Worm (Caenorhabditis elegans) whole organism, L4/young adult: ENCODE results near the gene rha-2.

Source experiments
- W03F9.2 ChIP-seq: fragments of 150-350 bp; optimal IDR thresholded peaks from 2 replicates; lab custom pipeline; 2014; ENCODE audit warnings: missing biosample characterization, missing genetic modification characterization
- dao-5 ChIP-seq: sonication (generic microtip); optimal IDR thresholded peaks from 2 replicates; lab custom pipeline; 2016; ENCODE audit warnings: missing genotype, missing genetic modification characterization, moderate library complexity, missing compliant biosample characterization
- him-1 ChIP-seq: sonication (generic microtip); optimal IDR thresholded peaks from 2 replicates; lab custom pipeline; 2016; ENCODE audit warnings: missing genotype, missing genetic modification reagents, missing genetic modification characterization, missing compliant biosample characterization

The rha-2 gene

ce11 chrIII:8611282-8611681, 3.1 kb downstream of the rha-2 start:
- no peak for TF ChIP-seq W03F9.2 (tag; lab: Kevin White, UChicago)
- TF ChIP-seq him-1 (tag; lab: Kevin White, UChicago), result no peak
- TF ChIP-seq dao-5 (tag; lab: Kevin White, UChicago), result no peak

ce11 chrIII:8609683-8610082, 4.7 kb downstream of the rha-2 start, which contains the start of gene C06E1.9:
C06E1.9 (minus strand) TSS chrIII:8609783.
- TF ChIP-seq dao-5 (tag; lab: Kevin White, UChicago) (no peak), him-1 (tag; lab: Kevin White, UChicago) (no peak), W03F9.2 (tag; lab: Kevin White, UChicago) (no peak)

DNA sequence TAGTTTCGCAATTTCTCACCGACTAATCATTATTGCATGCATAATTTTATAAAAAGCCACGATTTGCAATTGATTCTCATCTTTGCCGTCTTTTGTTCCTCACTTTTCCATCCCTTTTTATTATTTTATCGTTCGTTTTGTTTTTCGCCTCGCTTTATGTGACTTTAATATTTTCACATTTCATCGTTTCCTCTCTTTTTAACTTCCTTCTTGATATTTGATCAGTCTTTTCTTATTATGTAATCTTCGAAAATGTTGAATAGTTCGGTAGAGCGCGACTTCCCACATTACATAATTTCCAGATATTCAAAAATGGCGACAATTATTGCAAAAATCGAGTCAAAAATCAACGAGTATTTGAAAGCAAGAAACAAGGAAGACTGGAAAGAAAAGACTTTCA, 8.8 kb downstream of the rha-2 start, which contains the start of gene C06E1.1:
Gene C06E1.1 (plus strand): TSS at position 301 of the 400 bp plus-strand sequence.
- TF ChIP-seq W03F9.2 (tag; lab: Kevin White, UChicago), result no peak
- no peak for TF ChIP-seq dao-5 (tag; lab: Kevin White, UChicago)
- TF ChIP-seq him-1 (tag; lab: Kevin White, UChicago), result no peak

DNA sequence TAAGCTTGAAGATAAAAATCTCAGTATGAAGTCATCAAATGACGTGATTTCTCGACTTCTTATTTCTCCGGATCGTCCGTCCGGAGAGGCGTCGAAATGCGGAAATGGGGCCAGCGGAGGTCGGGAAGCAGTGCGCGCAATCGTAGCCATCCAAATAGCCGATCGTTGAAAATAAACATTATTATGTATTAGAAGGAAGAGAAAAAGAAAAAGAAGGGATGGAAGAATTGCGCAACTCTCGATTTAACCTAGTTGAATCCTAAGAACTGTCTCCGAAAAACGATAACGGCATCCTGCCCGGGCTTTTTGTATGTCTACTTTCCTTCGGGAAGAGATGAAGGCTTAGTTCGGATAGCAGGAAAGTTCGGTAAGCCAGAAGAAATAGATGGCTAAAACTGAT, 12.2 kb downstream of the rha-2 start:
- TF ChIP-seq dao-5 (tag; lab: Kevin White, UChicago), result no peak

ce11 chrIII:8598961-8599360, 15.4 kb downstream of the rha-2 start:
- TF ChIP-seq him-1 (tag; lab: Kevin White, UChicago), result no peak
- no peak for TF ChIP-seq dao-5 (tag; lab: Kevin White, UChicago)
- TF ChIP-seq W03F9.2 (tag; lab: Kevin White, UChicago), result no peak

- TF ChIP-seq dao-5 (tag; lab: Kevin White, UChicago) (no peak), W03F9.2 (tag; lab: Kevin White, UChicago) (no peak), him-1 (tag; lab: Kevin White, UChicago) (no peak)
Measured at ce11 chrIII:8597770-8598169, 16.6 kb downstream of the rha-2 start, which contains the start of gene ztf-30. ztf-30 (minus strand) TSS chrIII:8597870.

ce11 chrIII:8596692-8597091, 17.7 kb downstream of the rha-2 start:
- no peak for TF ChIP-seq him-1 (tag; lab: Kevin White, UChicago)
- TF ChIP-seq dao-5 (tag; lab: Kevin White, UChicago), result no peak
- no peak for TF ChIP-seq W03F9.2 (tag; lab: Kevin White, UChicago)

ce11 chrIII:8594088-8594487, 20.3 kb downstream of the rha-2 start:
- TF ChIP-seq W03F9.2 (tag; lab: Kevin White, UChicago), result no peak
- no peak for TF ChIP-seq dao-5 (tag; lab: Kevin White, UChicago)
- TF ChIP-seq him-1 (tag; lab: Kevin White, UChicago), result no peak

DNA sequence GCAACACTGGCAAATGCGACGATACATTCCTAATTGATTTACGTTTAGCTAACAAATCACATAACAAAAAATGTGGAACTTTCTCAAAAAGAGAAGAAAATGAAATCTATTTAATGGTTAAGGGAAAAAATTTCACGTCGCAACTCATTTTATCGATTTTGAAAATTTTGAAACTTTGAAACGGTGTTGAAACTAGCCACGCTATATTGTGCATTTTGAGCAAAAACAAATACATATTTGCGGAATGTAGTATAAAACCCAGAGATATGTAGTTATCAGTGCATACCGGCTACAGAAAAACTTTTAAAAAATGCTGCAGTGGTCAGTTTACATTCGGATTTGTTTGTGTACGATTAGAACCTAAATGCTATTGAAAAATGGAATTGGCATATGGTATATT, 20.7 kb downstream of the rha-2 start, which contains the start of gene C06E1.7:
Gene C06E1.7 (minus strand): TSS at position 101 of the 400 bp plus-strand sequence.
- TF ChIP-seq him-1 (tag; lab: Kevin White, UChicago) (no peak), dao-5 (tag; lab: Kevin White, UChicago) (no peak), W03F9.2 (tag; lab: Kevin White, UChicago) (no peak)

DNA sequence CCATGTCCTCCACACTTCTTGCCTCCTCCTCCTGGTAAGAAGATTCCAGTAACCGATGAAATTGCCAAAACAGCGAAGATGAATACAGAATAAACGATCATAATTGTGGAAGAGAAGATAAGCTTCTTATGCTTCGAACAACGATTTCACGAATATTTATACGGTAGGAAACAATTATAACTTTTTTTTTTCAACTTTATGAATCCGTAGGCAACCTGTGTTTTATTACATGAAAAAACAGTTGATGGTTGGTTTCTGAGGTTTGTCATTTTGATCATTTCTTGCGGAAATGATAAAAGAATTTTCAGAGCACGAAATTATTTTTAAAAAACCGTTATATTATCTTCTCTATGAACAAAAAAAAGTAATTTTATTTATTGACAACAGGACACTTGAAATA, 23.5 kb downstream of the rha-2 start, which contains the start of gene fipr-16:
Gene fipr-16 (minus strand): TSS at position 101 of the 400 bp plus-strand sequence.
- TF ChIP-seq W03F9.2 (tag; lab: Kevin White, UChicago), result no peak
- TF ChIP-seq dao-5 (tag; lab: Kevin White, UChicago), result no peak
- no peak for TF ChIP-seq him-1 (tag; lab: Kevin White, UChicago)

DNA sequence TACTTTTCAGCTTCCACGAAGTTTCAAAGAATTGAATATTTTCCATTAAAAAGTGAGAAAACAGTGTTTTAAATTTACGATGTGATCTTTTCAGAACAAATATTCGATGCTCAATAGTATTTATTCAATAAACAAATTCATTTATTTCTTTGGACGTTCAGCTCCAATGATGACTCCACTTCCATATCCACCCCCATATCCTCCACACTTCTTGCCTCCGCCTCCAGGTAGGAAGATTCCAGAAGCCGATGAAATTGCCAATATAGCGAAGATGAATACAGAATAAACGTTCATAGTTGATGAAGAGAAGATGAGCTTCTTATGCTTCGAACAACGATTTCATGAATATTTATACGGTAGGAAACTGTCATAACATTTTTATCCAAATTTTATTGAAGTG, 25.2 kb downstream of the rha-2 start, which contains the start of gene fip-3:
Gene fip-3 (minus strand): TSS at position 294 of the 400 bp plus-strand sequence.
- no peak for TF ChIP-seq dao-5 (tag; lab: Kevin White, UChicago)
- no peak for TF ChIP-seq him-1 (tag; lab: Kevin White, UChicago)
- no peak for TF ChIP-seq W03F9.2 (tag; lab: Kevin White, UChicago)

- TF ChIP-seq him-1 (tag; lab: Kevin White, UChicago), result no peak
- TF ChIP-seq dao-5 (tag; lab: Kevin White, UChicago), result no peak
Measured at ce11 chrIII:8588592-8589153, 25.7 kb downstream of the rha-2 start, which contains the start of gene glr-1. glr-1 (minus strand) TSS chrIII:8588642.

DNA sequence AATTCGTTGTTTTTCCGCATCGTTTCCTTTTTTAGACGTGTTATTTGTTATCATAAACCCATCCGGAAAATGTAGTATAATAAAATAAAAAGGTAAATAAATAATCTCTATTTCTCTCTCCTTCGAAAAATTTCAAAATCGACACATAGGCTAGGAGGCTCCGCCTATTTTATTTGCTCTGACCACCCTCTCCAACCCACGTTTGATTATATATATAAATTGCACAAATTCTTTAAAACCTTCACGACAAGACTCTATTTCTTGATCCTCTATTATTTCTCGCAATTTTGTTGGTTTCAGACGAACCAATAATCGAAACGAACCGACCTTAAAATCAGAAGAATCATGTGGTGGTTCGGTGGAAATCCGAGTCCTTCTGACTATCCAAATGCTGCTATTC, 33.6 kb downstream of the rha-2 start, which contains the start of gene doxa-1:
Gene doxa-1 (plus strand): TSS at position 301 of the 400 bp plus-strand sequence.
- no peak for TF ChIP-seq him-1 (tag; lab: Kevin White, UChicago)
- no peak for TF ChIP-seq W03F9.2 (tag; lab: Kevin White, UChicago)
- no peak for TF ChIP-seq dao-5 (tag; lab: Kevin White, UChicago)

ce11 chrIII:8579367-8579766, 35.0 kb downstream of the rha-2 start:
- TF ChIP-seq him-1 (tag; lab: Kevin White, UChicago), result no peak
- TF ChIP-seq W03F9.2 (tag; lab: Kevin White, UChicago), result no peak
- TF ChIP-seq dao-5 (tag; lab: Kevin White, UChicago), result no peak
